Worm (Caenorhabditis elegans): Measurements from ENCODE around the gene ZC116.1.
A peak's percentile ranks its signal among the peaks of the same experiment; 100 is the strongest.

DNA sequence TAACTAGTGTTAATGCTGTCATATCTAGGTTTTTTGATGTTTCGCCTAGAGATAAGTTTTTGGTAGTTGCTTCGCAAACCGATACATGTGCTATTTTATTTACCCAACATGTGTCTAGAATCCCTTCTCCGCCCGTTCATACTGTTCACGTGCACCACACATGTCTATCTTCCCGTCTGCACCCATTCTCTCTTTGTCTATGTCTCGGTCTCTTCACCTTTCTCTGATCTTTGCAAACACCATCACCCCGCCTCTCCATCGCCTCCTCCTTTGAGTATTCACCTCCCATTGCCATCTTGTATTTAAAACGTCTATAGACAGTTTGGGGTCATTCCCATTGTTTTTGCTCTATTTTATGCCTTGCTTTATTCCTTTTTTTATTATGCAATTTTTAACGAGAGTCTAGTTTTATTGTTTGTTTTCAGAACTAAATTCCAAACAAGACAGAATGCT, 27.6 kb downstream of the ZC116.1 start, which contains the start of gene F56H9.2:
- no peak for TF ChIP-seq nhr-28 (tag; optimal IDR thresholded peaks at IDR 0.05)
- no peak for TF ChIP-seq ztf-11 (tag; optimal IDR thresholded peaks at IDR 0.05)
- TF ChIP-seq elt-3 (tag; optimal IDR thresholded peaks at IDR 0.05) = peak; percentile 61
- no peak for TF ChIP-seq blmp-1 (tag; optimal IDR thresholded peaks at IDR 0.05)
- no peak for TF ChIP-seq nhr-76 (tag; optimal IDR thresholded peaks at IDR 0.05)
- no peak for TF ChIP-seq nhr-237 (tag; optimal IDR thresholded peaks at IDR 0.05)
- peak; percentile 25 for TF ChIP-seq unc-62 (GFP tag; optimal IDR thresholded peaks at IDR 0.05)
- TF ChIP-seq lin-13 (tag; optimal IDR thresholded peaks at IDR 0.05) = no peak
- no peak for TF ChIP-seq cnd-1 (tag; optimal IDR thresholded peaks at IDR 0.05)
- no peak for TF ChIP-seq unc-39 (tag; optimal IDR thresholded peaks at IDR 0.05)
- no peak for TF ChIP-seq nhr-12 (tag; optimal IDR thresholded peaks at IDR 0.05)
